Worm (Caenorhabditis elegans) whole organism, L2 larva: ENCODE results near the gene sym-4.

ENCODE experiments used
- F13H6.1 ChIP-seq: sonication (generic microtip); optimal IDR thresholded peaks from 2 replicates; lab custom pipeline; 2016; ENCODE audit warnings: missing genetic modification characterization, missing compliant biosample characterization
- R02D3.7 ChIP-seq: fragments of 150-350 bp; optimal IDR thresholded peaks from 2 replicates; lab custom pipeline; 2014; ENCODE audit warnings: missing biosample characterization, missing genetic modification characterization
- Y55F3AM.14 ChIP-seq: fragments of 200-800 bp; sonication (Bioruptor generic); optimal IDR thresholded peaks from 2 replicates; lab custom pipeline; 2018; ENCODE audit warnings: mild to moderate bottlenecking, missing genetic modification characterization, missing compliant biosample characterization
- ZK546.5 ChIP-seq: sonication (generic microtip); optimal IDR thresholded peaks from 2 replicates; lab custom pipeline; 2017; ENCODE audit warnings: missing biosample characterization, missing genetic modification characterization
- alr-1 ChIP-seq: fragments of 150-350 bp; optimal IDR thresholded peaks from 2 replicates; lab custom pipeline; 2014; ENCODE audit warnings: missing biosample characterization, missing genetic modification characterization
- aly-2 ChIP-seq: fragments of 150-350 bp; optimal IDR thresholded peaks from 2 replicates; lab custom pipeline; 2014; ENCODE audit warnings: missing biosample characterization, missing genetic modification characterization
- ama-1 ChIP-seq: fragments of 150-350 bp; optimal IDR thresholded peaks from 2 replicates; lab custom pipeline; 2018; ENCODE audit warnings: inconsistent platforms
- blmp-1 ChIP-seq: sonication (generic microtip); optimal IDR thresholded peaks from 2 replicates; lab custom pipeline; 2017; ENCODE audit warnings: missing genetic modification characterization, mild to moderate bottlenecking, missing compliant biosample characterization, antibody characterized with exemption, moderate library complexity; ENCODE audit not compliant: insufficient read depth
- ceh-16 ChIP-seq: fragments of 150-350 bp; optimal IDR thresholded peaks from 2 replicates; lab custom pipeline; 2014; ENCODE audit warnings: missing biosample characterization, missing genetic modification characterization
- crh-2 ChIP-seq: sonication (generic microtip); optimal IDR thresholded peaks from 2 replicates; lab custom pipeline; 2017; ENCODE audit warnings: missing biosample characterization, missing genetic modification characterization
- elt-3 ChIP-seq: sonication (generic microtip); optimal IDR thresholded peaks from 2 replicates; lab custom pipeline; 2017; ENCODE audit warnings: missing biosample characterization, missing genetic modification characterization
- fos-1 ChIP-seq: fragments of 150-350 bp; optimal IDR thresholded peaks from 2 replicates; lab custom pipeline; 2014; ENCODE audit warnings: missing biosample characterization, missing genetic modification characterization
- gmeb-1 ChIP-seq: fragments of 150-350 bp; optimal IDR thresholded peaks from 2 replicates; lab custom pipeline; 2014; ENCODE audit warnings: missing biosample characterization, missing genetic modification characterization
- lin-39 ChIP-seq: fragments of 150-350 bp; optimal IDR thresholded peaks from 2 replicates; lab custom pipeline; 2014; ENCODE audit warnings: missing biosample characterization, missing genetic modification reagents, missing genetic modification characterization
- lsy-2 ChIP-seq, 2 experiments: fragments of 150-350 bp in 1 of 2; sonication (generic microtip) in 1 of 2; optimal IDR thresholded peaks; 2 replicates each; lab custom pipeline; 2014 to 2017; ENCODE audit warnings: missing biosample characterization in 2 of 2, missing genetic modification characterization in 2 of 2
- mdl-1 ChIP-seq, 2 experiments: fragments of 150-350 bp in 1 of 2; sonication (generic microtip) in 1 of 2; optimal IDR thresholded peaks; 2 replicates each; lab custom pipeline; 2017; ENCODE audit warnings: missing biosample characterization in 2 of 2, missing genetic modification characterization in 2 of 2
- nhr-12 ChIP-seq: fragments of 150-350 bp; optimal IDR thresholded peaks from 2 replicates; lab custom pipeline; 2014; ENCODE audit warnings: missing biosample characterization, missing genetic modification characterization
- nhr-129 ChIP-seq: fragments of 150-350 bp; optimal IDR thresholded peaks from 2 replicates; lab custom pipeline; 2014; ENCODE audit warnings: missing biosample characterization, missing genetic modification characterization
- nhr-23 ChIP-seq: fragments of 150-350 bp; optimal IDR thresholded peaks from 2 replicates; lab custom pipeline; 2014; ENCODE audit warnings: missing biosample characterization, missing genetic modification reagents, missing genetic modification characterization
- nhr-237 ChIP-seq: fragments of 150-350 bp; optimal IDR thresholded peaks from 2 replicates; lab custom pipeline; 2014; ENCODE audit warnings: missing biosample characterization, missing genetic modification characterization
- nhr-25 ChIP-seq: fragments of 150-350 bp; sonication (generic microtip); optimal IDR thresholded peaks from 3 replicates; lab custom pipeline; 2014; ENCODE audit warnings: missing biosample characterization, missing genetic modification characterization
- nhr-6 ChIP-seq: fragments of 150-350 bp; optimal IDR thresholded peaks from 2 replicates; lab custom pipeline; 2014; ENCODE audit warnings: missing biosample characterization, missing genetic modification characterization
- peb-1 ChIP-seq: fragments of 150-350 bp; optimal IDR thresholded peaks from 2 replicates; lab custom pipeline; 2014; ENCODE audit warnings: missing biosample characterization, missing genetic modification characterization
- sem-4 ChIP-seq: fragments of 150-350 bp; optimal IDR thresholded peaks from 2 replicates; lab custom pipeline; 2014; ENCODE audit warnings: missing biosample characterization, missing genetic modification reagents, missing genetic modification characterization
- skn-1 ChIP-seq: sonication (generic microtip); optimal IDR thresholded peaks from 2 replicates; lab custom pipeline; 2017; ENCODE audit warnings: missing biosample characterization, missing genetic modification characterization
- sma-9 ChIP-seq, 2 experiments: fragments of 150-350 bp in 1 of 2; sonication (generic microtip) in 1 of 2; optimal IDR thresholded peaks; 2 replicates each; lab custom pipeline; 2014 to 2016; ENCODE audit warnings: missing genetic modification characterization in 2 of 2, mild to moderate bottlenecking in 1 of 2, missing biosample characterization in 1 of 2, missing compliant biosample characterization in 1 of 2, missing genetic modification reagents in 1 of 2, moderate library complexity in 1 of 2
- unc-55 ChIP-seq: fragments of 150-350 bp; sonication (generic microtip); optimal IDR thresholded peaks from 3 replicates; lab custom pipeline; 2014; ENCODE audit warnings: missing biosample characterization, missing genetic modification reagents, missing genetic modification characterization
- unc-62 ChIP-seq: fragments of 150-350 bp; optimal IDR thresholded peaks from 2 replicates; lab custom pipeline; 2014; ENCODE audit warnings: missing biosample characterization, missing genetic modification reagents, missing genetic modification characterization
- zag-1 ChIP-seq: fragments of 150-350 bp; optimal IDR thresholded peaks from 2 replicates; lab custom pipeline; 2014; ENCODE audit warnings: missing biosample characterization, missing genetic modification characterization

The sym-4 gene

ce11 chrX:14214520-14215023, 45.2 kb upstream of the sym-4 start, which contains the start of gene K06G5.1:
Gene K06G5.1 (plus strand): TSS chrX:14214973.
- TF ChIP-seq crh-2 (peak; percentile 71), fos-1 (tag; lab: Kevin White, UChicago) (peak; percentile 99), ZK546.5 (tag; lab: Kevin White, UChicago) (no peak), sma-9 (GFP tag; optimal IDR thresholded peaks at IDR 0.05; lab: Kevin White, UChicago) (peak; percentile 60), sma-9 (tag; optimal IDR thresholded peaks at IDR 0.05; lab: Kevin White, UChicago) (no peak), F13H6.1 (tag; lab: Kevin White, UChicago) (peak; percentile 21), zag-1 (no peak), skn-1 (peak; percentile 25), gmeb-1 (tag; lab: Kevin White, UChicago) (peak; percentile 35)

ce11 chrX:14213314-14213713, 43.9 kb upstream of the sym-4 start:
- no peak for TF ChIP-seq nhr-129
- peak; percentile 17 for TF ChIP-seq fos-1 (tag; lab: Kevin White, UChicago)
- no peak for TF ChIP-seq skn-1
- TF ChIP-seq crh-2: no peak
- no peak for TF ChIP-seq nhr-25 (tag; lab: Kevin White, UChicago)

ce11 chrX:14207942-14208341, 38.5 kb upstream of the sym-4 start, which contains the start of gene ceh-37:
Gene ceh-37 (minus strand): TSS chrX:14208000.
- TF ChIP-seq crh-2 (peak; percentile 37), fos-1 (tag; lab: Kevin White, UChicago) (peak; percentile 60), sem-4 (tag; lab: Kevin White, UChicago) (no peak)
- TF ChIP-seq, all 48 proteins: peak for 2

- TF ChIP-seq lin-39 (tag; lab: Kevin White, UChicago) (no peak), fos-1 (tag; lab: Kevin White, UChicago) (peak; percentile 67)
Measured at ce11 chrX:14206321-14206720, 36.9 kb upstream of the sym-4 start.

- no peak for TF ChIP-seq nhr-6 (tag; lab: Kevin White, UChicago)
- TF ChIP-seq ama-1: no peak
- no peak for TF ChIP-seq R02D3.7 (tag; lab: Kevin White, UChicago)
- TF ChIP-seq unc-55 (GFP tag; lab: Kevin White, UChicago): no peak
- peak; percentile 72 for TF ChIP-seq sma-9 (GFP tag; optimal IDR thresholded peaks at IDR 0.05; lab: Kevin White, UChicago)
- TF ChIP-seq sma-9 (tag; optimal IDR thresholded peaks at IDR 0.05; lab: Kevin White, UChicago): no peak
- no peak for TF ChIP-seq zag-1
- no peak for TF ChIP-seq nhr-23 (tag; lab: Kevin White, UChicago)
- no peak for TF ChIP-seq elt-3
- TF ChIP-seq lsy-2 (tag; optimal IDR thresholded peaks at IDR 0.05; lab: Kevin White, UChicago): peak in 1 of 2 experiments; percentile 45
- TF ChIP-seq sem-4 (tag; lab: Kevin White, UChicago): no peak
- no peak for TF ChIP-seq ceh-16
- TF ChIP-seq gmeb-1 (tag; lab: Kevin White, UChicago): peak; percentile 32
- no peak for TF ChIP-seq unc-62 (GFP tag; lab: Kevin White, UChicago)
- TF ChIP-seq fos-1 (tag; lab: Kevin White, UChicago): peak; percentile 42
- TF ChIP-seq aly-2 (tag; lab: Kevin White, UChicago): no peak
- no peak for TF ChIP-seq skn-1
- TF ChIP-seq peb-1 (tag; lab: Kevin White, UChicago): no peak
- TF ChIP-seq F13H6.1 (tag; lab: Kevin White, UChicago): no peak
- TF ChIP-seq lin-39 (tag; lab: Kevin White, UChicago): no peak
- TF ChIP-seq nhr-237 (tag; lab: Kevin White, UChicago): no peak
- no peak for TF ChIP-seq alr-1 (tag; lab: Kevin White, UChicago)
- TF ChIP-seq mdl-1 (tag; optimal IDR thresholded peaks at IDR 0.05; lab: Kevin White, UChicago): no peak
- TF ChIP-seq nhr-12 (tag; lab: Kevin White, UChicago): no peak
Measured at ce11 chrX:14194251-14194650, 24.8 kb upstream of the sym-4 start.

- TF ChIP-seq sem-4 (tag; lab: Kevin White, UChicago) (no peak), blmp-1 (no peak), skn-1 (no peak), peb-1 (tag; lab: Kevin White, UChicago) (no peak), R02D3.7 (tag; lab: Kevin White, UChicago) (no peak), alr-1 (tag; lab: Kevin White, UChicago) (no peak), ceh-16 (no peak), Y55F3AM.14 (GFP tag; lab: Kevin White, UChicago) (no peak), nhr-25 (tag; lab: Kevin White, UChicago) (no peak)
Measured at ce11 chrX:14186466-14186865, 17.0 kb upstream of the sym-4 start, which contains the start of gene ceh-36. Gene ceh-36 (minus strand): TSS chrX:14186566.
